Worm (Caenorhabditis elegans) whole organism, L3 larva: ENCODE results near the gene npr-30.

Experiments used
- R02D3.7 ChIP-seq: fragments of 150-350 bp; optimal IDR thresholded peaks from 2 replicates; lab custom pipeline; 2014; ENCODE audit warnings: missing biosample characterization, missing genetic modification characterization
- aly-2 ChIP-seq: fragments of 150-350 bp; optimal IDR thresholded peaks from 2 replicates; lab custom pipeline; 2014; ENCODE audit warnings: missing biosample characterization, missing genetic modification characterization
- ceh-16 ChIP-seq: sonication (generic microtip); optimal IDR thresholded peaks from 2 replicates; lab custom pipeline; 2017; ENCODE audit warnings: missing biosample characterization, missing genetic modification characterization
- ceh-28 ChIP-seq: fragments of 150-350 bp; optimal IDR thresholded peaks from 2 replicates; lab custom pipeline; 2014; ENCODE audit warnings: missing biosample characterization, missing genetic modification reagents, missing genetic modification characterization
- ceh-82 ChIP-seq: fragments of 150-350 bp; optimal IDR thresholded peaks from 2 replicates; lab custom pipeline; 2014; ENCODE audit warnings: missing biosample characterization, missing genetic modification characterization
- ceh-9 ChIP-seq: sonication (generic microtip); optimal IDR thresholded peaks from 2 replicates; lab custom pipeline; 2018; ENCODE audit warnings: missing biosample characterization, missing genetic modification characterization
- daf-12 ChIP-seq: fragments of 150-350 bp; optimal IDR thresholded peaks from 2 replicates; lab custom pipeline; 2014; ENCODE audit warnings: missing biosample characterization, missing genetic modification reagents, missing genetic modification characterization
- egl-27 ChIP-seq: sonication (generic microtip); optimal IDR thresholded peaks from 4 replicates; lab custom pipeline; 2017; ENCODE audit warnings: missing biosample characterization, missing genetic modification reagents, missing genetic modification characterization
- egl-5 ChIP-seq: fragments of 150-350 bp; optimal IDR thresholded peaks from 2 replicates; lab custom pipeline; 2017; ENCODE audit warnings: missing biosample characterization, missing genetic modification reagents, missing genetic modification characterization, inconsistent platforms
- elt-2 ChIP-seq: sonication (generic microtip); optimal IDR thresholded peaks from 2 replicates; lab custom pipeline; 2016; ENCODE audit warnings: missing genetic modification reagents, mild to moderate bottlenecking, missing genetic modification characterization, missing compliant biosample characterization
- eor-1 ChIP-seq, 2 experiments: fragments of 150-350 bp; optimal IDR thresholded peaks; 2 replicates each; lab custom pipeline; 2014 to 2018; ENCODE audit warnings: missing biosample characterization in 2 of 2, missing genetic modification characterization in 2 of 2
- fkh-10 ChIP-seq: sonication (generic microtip); optimal IDR thresholded peaks from 2 replicates; lab custom pipeline; 2017; ENCODE audit warnings: missing biosample characterization, missing genetic modification reagents, missing genetic modification characterization
- fkh-2 ChIP-seq: fragments of 150-350 bp; optimal IDR thresholded peaks from 2 replicates; lab custom pipeline; 2014; ENCODE audit warnings: missing biosample characterization, missing genetic modification reagents, missing genetic modification characterization
- fos-1 ChIP-seq: fragments of 150-350 bp; optimal IDR thresholded peaks from 2 replicates; lab custom pipeline; 2014; ENCODE audit warnings: missing biosample characterization, missing genetic modification characterization
- hmg-11 ChIP-seq: sonication (generic microtip); optimal IDR thresholded peaks from 2 replicates; lab custom pipeline; 2016; ENCODE audit warnings: missing genetic modification characterization, missing compliant biosample characterization
- jun-1 ChIP-seq: fragments of 150-350 bp; optimal IDR thresholded peaks from 2 replicates; lab custom pipeline; 2014; ENCODE audit warnings: missing biosample characterization, missing genetic modification reagents, missing genetic modification characterization
- lin-39 ChIP-seq: fragments of 150-350 bp; optimal IDR thresholded peaks from 2 replicates; lab custom pipeline; 2018; ENCODE audit warnings: missing biosample characterization, missing genetic modification reagents, missing genetic modification characterization
- lsy-12 ChIP-seq: sonication (generic microtip); optimal IDR thresholded peaks from 2 replicates; lab custom pipeline; 2016; ENCODE audit warnings: mild to moderate bottlenecking, missing genetic modification characterization, missing compliant biosample characterization
- mdl-1 ChIP-seq: fragments of 150-350 bp; optimal IDR thresholded peaks from 2 replicates; lab custom pipeline; 2014; ENCODE audit warnings: missing biosample characterization, missing genetic modification characterization
- mml-1 ChIP-seq: fragments of 150-350 bp; sonication (generic microtip); optimal IDR thresholded peaks from 3 replicates; lab custom pipeline; 2014; ENCODE audit warnings: missing biosample characterization, missing genetic modification characterization
- nfya-1 ChIP-seq: sonication (generic microtip); optimal IDR thresholded peaks from 2 replicates; lab custom pipeline; 2017; ENCODE audit warnings: missing genetic modification characterization, mild to moderate bottlenecking, missing compliant biosample characterization, antibody characterized with exemption, moderate library complexity; ENCODE audit not compliant: insufficient read depth
- nhr-11 ChIP-seq: fragments of 150-350 bp; optimal IDR thresholded peaks from 2 replicates; lab custom pipeline; 2014; ENCODE audit warnings: missing biosample characterization, missing genetic modification characterization
- nhr-12 ChIP-seq: fragments of 150-350 bp; optimal IDR thresholded peaks from 2 replicates; lab custom pipeline; 2014; ENCODE audit warnings: missing biosample characterization, missing genetic modification characterization
- nhr-23 ChIP-seq: fragments of 150-350 bp; optimal IDR thresholded peaks from 2 replicates; lab custom pipeline; 2014; ENCODE audit warnings: missing biosample characterization, missing genetic modification reagents, missing genetic modification characterization
- nhr-25 ChIP-seq: sonication (generic microtip); optimal IDR thresholded peaks from 2 replicates; lab custom pipeline; 2017; ENCODE audit warnings: missing biosample characterization, missing genetic modification characterization
- nhr-28 ChIP-seq: fragments of 150-350 bp; optimal IDR thresholded peaks from 2 replicates; lab custom pipeline; 2014; ENCODE audit warnings: missing biosample characterization, missing genetic modification characterization
- nhr-43 ChIP-seq: sonication (generic microtip); optimal IDR thresholded peaks from 2 replicates; lab custom pipeline; 2016; ENCODE audit warnings: mild to moderate bottlenecking, missing genetic modification characterization, missing compliant biosample characterization; ENCODE audit not compliant: poor library complexity, severe bottlenecking
- nhr-67 ChIP-seq: fragments of 150-350 bp; optimal IDR thresholded peaks from 2 replicates; lab custom pipeline; 2014; ENCODE audit warnings: missing biosample characterization, missing genetic modification characterization
- nhr-76 ChIP-seq: fragments of 150-350 bp; sonication (generic microtip); optimal IDR thresholded peaks from 5 replicates; lab custom pipeline; 2014; ENCODE audit warnings: missing biosample characterization, missing genetic modification characterization
- nhr-77 ChIP-seq: fragments of 150-350 bp; optimal IDR thresholded peaks from 2 replicates; lab custom pipeline; 2014; ENCODE audit warnings: missing biosample characterization, missing genetic modification characterization
- pha-4 ChIP-seq: fragments of 150-350 bp; optimal IDR thresholded peaks from 2 replicates; lab custom pipeline; 2014; ENCODE audit warnings: missing biosample characterization, missing genetic modification reagents, missing genetic modification characterization
- pqm-1 ChIP-seq: fragments of 150-350 bp; optimal IDR thresholded peaks from 2 replicates; lab custom pipeline; 2017; ENCODE audit warnings: missing biosample characterization, missing genetic modification characterization, inconsistent platforms
- sea-2 ChIP-seq: fragments of 150-350 bp; sonication (generic microtip); optimal IDR thresholded peaks from 4 replicates; lab custom pipeline; 2014; ENCODE audit warnings: missing biosample characterization, missing genetic modification reagents, missing genetic modification characterization
- skn-1 ChIP-seq: fragments of 150-350 bp; optimal IDR thresholded peaks from 2 replicates; lab custom pipeline; 2014; ENCODE audit warnings: missing biosample characterization, missing genetic modification characterization
- snpc-4 ChIP-seq: fragments of 150-350 bp; optimal IDR thresholded peaks from 2 replicates; lab custom pipeline; 2014; ENCODE audit warnings: missing biosample characterization, missing genetic modification characterization
- tbx-2 ChIP-seq: sonication (generic microtip); optimal IDR thresholded peaks from 2 replicates; lab custom pipeline; 2016; ENCODE audit warnings: mild to moderate bottlenecking, missing genetic modification characterization, missing compliant biosample characterization
- unc-39 ChIP-seq: sonication (generic microtip); optimal IDR thresholded peaks from 4 replicates; lab custom pipeline; 2017; ENCODE audit warnings: missing biosample characterization, missing genetic modification characterization
- unc-62 ChIP-seq: fragments of 150-350 bp; sonication (generic microtip); optimal IDR thresholded peaks from 4 replicates; lab custom pipeline; 2014; ENCODE audit warnings: missing biosample characterization, missing genetic modification reagents, missing genetic modification characterization
- ztf-11 ChIP-seq: fragments of 150-350 bp; optimal IDR thresholded peaks from 2 replicates; lab custom pipeline; 2014; ENCODE audit warnings: missing biosample characterization, missing genetic modification characterization
- ztf-4 ChIP-seq: fragments of 150-350 bp; optimal IDR thresholded peaks from 2 replicates; lab custom pipeline; 2014; ENCODE audit warnings: missing biosample characterization, missing genetic modification characterization

The npr-30 gene

ce11 chrIII:15224-15822 is 12.2 kb downstream of the npr-30 start, which contains the start of gene H10E21.1 (continued):
- TF ChIP-seq nhr-12 (tag; lab: Kevin White, UChicago) = no peak

ce11 chrIII:16797-17196 is 13.7 kb downstream of the npr-30 start:
- no peak for TF ChIP-seq sea-2 (GFP tag; lab: Kevin White, UChicago)
- TF ChIP-seq lin-39 (tag; lab: Kevin White, UChicago) = no peak
- no peak for TF ChIP-seq daf-12
- TF ChIP-seq fos-1 (tag; lab: Kevin White, UChicago) = no peak
- peak; percentile 93 for TF ChIP-seq ceh-28 (tag; lab: Kevin White, UChicago)
- no peak for TF ChIP-seq egl-27 (tag; lab: Kevin White, UChicago)

- peak; percentile 2 for TF ChIP-seq elt-2 (tag; lab: Kevin White, UChicago)
- no peak for TF ChIP-seq aly-2 (tag; lab: Kevin White, UChicago)
These were observed 14.4 kb downstream of the npr-30 start for ce11 chrIII:17558-17957.

ce11 chrIII:19509-19908 is 16.4 kb downstream of the npr-30 start, which contains the start of gene H10E21.4:
Gene H10E21.4 (minus strand): TSS chrIII:19675.
- TF ChIP-seq nhr-67 (no peak), nhr-25 (tag; lab: Kevin White, UChicago) (peak; percentile 55), nhr-28 (tag; lab: Kevin White, UChicago) (no peak)

- TF ChIP-seq hmg-11 (tag; lab: Kevin White, UChicago) = no peak
- no peak for TF ChIP-seq nhr-77 (tag; lab: Kevin White, UChicago)
- no peak for TF ChIP-seq R02D3.7 (tag; lab: Kevin White, UChicago)
These were observed 18.2 kb downstream of the npr-30 start for ce11 chrIII:21276-21675.

ce11 chrIII:23862-24261 is 20.7 kb downstream of the npr-30 start, which contains the start of gene H10E21.5:
Gene H10E21.5 (minus strand): TSS chrIII:23962.
- TF ChIP-seq eor-1 (tag; optimal IDR thresholded peaks at IDR 0.05; lab: Kevin White, UChicago) (no peak), egl-27 (tag; lab: Kevin White, UChicago) (no peak), unc-62 (GFP tag; lab: Kevin White, UChicago) (no peak), fkh-10 (GFP tag; lab: Kevin White, UChicago) (no peak), jun-1 (tag; lab: Kevin White, UChicago) (no peak), snpc-4 (tag; lab: Kevin White, UChicago) (no peak), skn-1 (tag; lab: Kevin White, UChicago) (no peak), ztf-4 (tag; lab: Kevin White, UChicago) (no peak), mdl-1 (no peak), nhr-23 (tag; lab: Kevin White, UChicago) (no peak), nhr-67 (no peak), mml-1 (tag; lab: Kevin White, UChicago) (no peak), lsy-12 (tag; lab: Kevin White, UChicago) (no peak), nhr-28 (tag; lab: Kevin White, UChicago) (no peak), nfya-1 (tag; lab: Kevin White, UChicago) (no peak)

ce11 chrIII:25582-25996 is 22.5 kb downstream of the npr-30 start:
- TF ChIP-seq ceh-82 (tag; lab: Kevin White, UChicago) = peak; percentile 47
- TF ChIP-seq fos-1 (tag; lab: Kevin White, UChicago) = no peak
- peak; percentile 35 for TF ChIP-seq fkh-2 (tag; lab: Kevin White, UChicago)
- TF ChIP-seq jun-1 (tag; lab: Kevin White, UChicago) = peak; percentile 3
- no peak for TF ChIP-seq egl-27 (tag; lab: Kevin White, UChicago)
- TF ChIP-seq egl-5 = no peak
- TF ChIP-seq ztf-11 (tag; lab: Kevin White, UChicago) = no peak
- no peak for TF ChIP-seq ceh-16
- TF ChIP-seq pha-4 (tag; lab: Kevin White, UChicago) = no peak
- TF ChIP-seq nhr-67 = no peak
- no peak for TF ChIP-seq unc-39 (tag; lab: Kevin White, UChicago)
- TF ChIP-seq mdl-1 = peak; percentile 41
- no peak for TF ChIP-seq ztf-4 (tag; lab: Kevin White, UChicago)
- TF ChIP-seq nhr-43 (tag; lab: Kevin White, UChicago) = no peak
- TF ChIP-seq nhr-76 (tag; lab: Kevin White, UChicago) = no peak
- no peak for TF ChIP-seq pqm-1 (tag; lab: Kevin White, UChicago)
- no peak for TF ChIP-seq ceh-9 (tag; lab: Kevin White, UChicago)
- no peak for TF ChIP-seq eor-1 (tag; optimal IDR thresholded peaks at IDR 0.05; lab: Kevin White, UChicago)
- TF ChIP-seq tbx-2 (tag; lab: Kevin White, UChicago) = peak; percentile 50
- TF ChIP-seq fkh-10 (GFP tag; lab: Kevin White, UChicago) = peak; percentile 45
- TF ChIP-seq nhr-11 (tag; lab: Kevin White, UChicago) = peak; percentile 38
- TF ChIP-seq lsy-12 (tag; lab: Kevin White, UChicago) = peak; percentile 18
- no peak for TF ChIP-seq nhr-12 (tag; lab: Kevin White, UChicago)
- no peak for TF ChIP-seq nhr-77 (tag; lab: Kevin White, UChicago)
